Fruit fly (Drosophila melanogaster) whole organism, embryonic: ENCODE results near the gene CG33511.

Source experiments
- ATbp ChIP-seq: fragments of 200-800 bp; sonication (Bioruptor generic); optimal IDR thresholded peaks from 2 replicates; lab custom pipeline; 2017; ENCODE audit warnings: missing biosample characterization, mild to moderate bottlenecking, missing genetic modification characterization, missing genetic modification reagents
- Atf3 ChIP-seq: fragments of 200-800 bp; sonication (Bioruptor generic); optimal IDR thresholded peaks from 3 replicates; lab custom pipeline; 2016; ENCODE audit warnings: missing biosample characterization, missing genetic modification characterization
- CG12942 ChIP-seq: fragments of 200-800 bp; sonication (Bioruptor generic); optimal IDR thresholded peaks from 3 replicates; lab custom pipeline; 2016; ENCODE audit warnings: missing biosample characterization, missing genetic modification characterization
- CG3163 ChIP-seq: fragments of 200-800 bp; sonication (Bioruptor generic); optimal IDR thresholded peaks from 3 replicates; lab custom pipeline; 2016; ENCODE audit warnings: missing biosample characterization, missing genetic modification characterization
- CG6254 ChIP-seq: fragments of 200-800 bp; sonication (Bioruptor generic); optimal IDR thresholded peaks from 3 replicates; lab custom pipeline; 2017; ENCODE audit warnings: mild to moderate bottlenecking, missing biosample characterization, missing genetic modification reagents, missing genetic modification characterization
- crol ChIP-seq: fragments of 200-800 bp; sonication (Bioruptor generic); IDR thresholded peaks from 2 replicates; pipeline ENCODE4 v1.3.6; 2022; ENCODE audit warnings: missing biosample characterization, missing genetic modification characterization
- dysf ChIP-seq: fragments of 200-800 bp; sonication (Bioruptor generic); IDR thresholded peaks from 3 replicates; pipeline ENCODE4 v1.3.6; 2022; ENCODE audit warnings: missing biosample characterization, missing genetic modification characterization

dm6 chr2L:21107651-21108489 lies 25.6 kb upstream of the CG33511 start:
- TF ChIP-seq CG3163 (GFP tag; lab: Kevin White, UChicago) (no peak), Atf3 (GFP tag; lab: Kevin White, UChicago) (no peak), ATbp (GFP tag; lab: Kevin White, UChicago) (no peak), CG12942 (GFP tag; lab: Kevin White, UChicago) (no peak), CG6254 (GFP tag; lab: Kevin White, UChicago) (no peak), crol (GFP tag; lab: Robert Waterston, UW) (0 out of 2 replicates have a peak, but pooled peaks have one; percentile 9), dysf (GFP tag; lab: Robert Waterston, UW) (no peak)
